Fruit fly (Drosophila melanogaster) whole organism, embryonic: ENCODE results near the gene Atf3.

ENCODE experiments used
- Abd-B ChIP-seq: fragments of 200-800 bp; sonication (Bioruptor generic); optimal IDR thresholded peaks from 2 replicates; lab custom pipeline; 2018; ENCODE audit warnings: missing biosample characterization, mild to moderate bottlenecking, missing genetic modification characterization, moderate library complexity
- Aef1 ChIP-seq: fragments of 200-800 bp; sonication (Bioruptor generic); IDR thresholded peaks from 3 replicates; pipeline ENCODE4 v1.3.6; 2022; ENCODE audit warnings: missing biosample characterization, missing genetic modification characterization
- Blimp-1 ChIP-seq: fragments of 200-800 bp; sonication (Bioruptor generic); optimal IDR thresholded peaks from 3 replicates; lab custom pipeline; 2018; ENCODE audit warnings: missing biosample characterization, missing genetic modification characterization, mild to moderate bottlenecking, moderate library complexity, missing genetic modification reagents
- CG10543 ChIP-seq: fragments of 200-800 bp; sonication (Bioruptor generic); optimal IDR thresholded peaks from 3 replicates; lab custom pipeline; 2017; ENCODE audit warnings: missing biosample characterization, mild to moderate bottlenecking, missing genetic modification characterization, moderate library complexity
- CG10565 ChIP-seq: fragments of 200-800 bp; sonication (Bioruptor generic); optimal IDR thresholded peaks from 3 replicates; lab custom pipeline; 2016; ENCODE audit warnings: missing biosample characterization, mild to moderate bottlenecking, missing genetic modification characterization
- CG10654 ChIP-seq: fragments of 200-800 bp; sonication (Bioruptor generic); optimal IDR thresholded peaks from 2 replicates; lab custom pipeline; 2016; ENCODE audit warnings: missing biosample characterization, missing genetic modification characterization
- CG11456 ChIP-seq: fragments of 200-800 bp; sonication (Bioruptor generic); IDR thresholded peaks from 3 replicates; pipeline ENCODE4 v1.3.6; 2022; ENCODE audit warnings: missing biosample characterization, missing genetic modification characterization
- CG12104 ChIP-seq: fragments of 200-800 bp; sonication (Bioruptor generic); optimal IDR thresholded peaks from 3 replicates; lab custom pipeline; 2016; ENCODE audit warnings: missing biosample characterization, missing genetic modification characterization
- CG12155 ChIP-seq: fragments of 200-800 bp; sonication (Bioruptor generic); optimal IDR thresholded peaks from 3 replicates; lab custom pipeline; 2016; ENCODE audit warnings: missing biosample characterization, missing genetic modification characterization
- CG1233 ChIP-seq: fragments of 200-800 bp; sonication (Bioruptor generic); optimal IDR thresholded peaks from 4 replicates; lab custom pipeline; 2018; ENCODE audit warnings: missing biosample characterization, mild to moderate bottlenecking, missing genetic modification characterization
- CG12942 ChIP-seq: fragments of 200-800 bp; sonication (Bioruptor generic); optimal IDR thresholded peaks from 3 replicates; lab custom pipeline; 2016; ENCODE audit warnings: missing biosample characterization, missing genetic modification characterization
- CG14014 ChIP-seq: fragments of 200-800 bp; sonication (Bioruptor generic); IDR thresholded peaks from 2 replicates; pipeline ENCODE4 v1.3.6; 2022; ENCODE audit warnings: missing biosample characterization, missing genetic modification characterization
- CG14710 ChIP-seq: fragments of 200-800 bp; sonication (Bioruptor generic); optimal IDR thresholded peaks from 3 replicates; lab custom pipeline; 2019; ENCODE audit warnings: missing biosample characterization, mild to moderate bottlenecking, missing genetic modification characterization, moderate library complexity
- CG17385 ChIP-seq: fragments of 200-800 bp; sonication (Bioruptor generic); optimal IDR thresholded peaks from 3 replicates; lab custom pipeline; 2018; ENCODE audit warnings: missing biosample characterization, mild to moderate bottlenecking, missing genetic modification characterization
- CG3065 ChIP-seq: fragments of 200-800 bp; sonication (Bioruptor generic); optimal IDR thresholded peaks from 2 replicates; lab custom pipeline; 2016; ENCODE audit warnings: missing biosample characterization, missing genetic modification characterization
- CG33213 ChIP-seq: fragments of 200-800 bp; sonication (Bioruptor generic); optimal IDR thresholded peaks from 3 replicates; lab custom pipeline; 2016; ENCODE audit warnings: missing biosample characterization, missing genetic modification characterization
- CG3726 ChIP-seq: fragments of 200-800 bp; sonication (Bioruptor generic); IDR thresholded peaks from 3 replicates; pipeline ENCODE4, ENCODE4 v1.3.6; 2022; ENCODE audit warnings: missing biosample characterization, missing genetic modification characterization
- CG4360 ChIP-seq: fragments of 200-800 bp; sonication (Bioruptor generic); IDR thresholded peaks from 2 replicates; pipeline ENCODE4 v1.3.6; 2022; ENCODE audit warnings: missing biosample characterization, missing genetic modification characterization
- CG43689 ChIP-seq: fragments of 200-800 bp; sonication (Bioruptor generic); IDR thresholded peaks from 2 replicates; pipeline ENCODE4 v1.3.6; 2022; ENCODE audit warnings: missing biosample characterization, missing genetic modification characterization
- CG4707 ChIP-seq: fragments of 200-800 bp; sonication (Bioruptor generic); optimal IDR thresholded peaks from 2 replicates; lab custom pipeline; 2018; ENCODE audit warnings: missing biosample characterization, mild to moderate bottlenecking, missing genetic modification characterization, moderate library complexity
- CG6683 ChIP-seq: fragments of 200-800 bp; sonication (Bioruptor generic); optimal IDR thresholded peaks from 2 replicates; lab custom pipeline; 2017; ENCODE audit warnings: missing biosample characterization, mild to moderate bottlenecking, missing genetic modification characterization, missing genetic modification reagents
- CG6854 ChIP-seq: fragments of 200-800 bp; sonication (Bioruptor generic); optimal IDR thresholded peaks from 3 replicates; lab custom pipeline; 2017; ENCODE audit warnings: missing biosample characterization, mild to moderate bottlenecking, missing genetic modification characterization
- CG7271 ChIP-seq: fragments of 200-800 bp; sonication (Bioruptor generic); optimal IDR thresholded peaks from 2 replicates; lab custom pipeline; 2018; ENCODE audit warnings: missing biosample characterization, mild to moderate bottlenecking, missing genetic modification characterization, moderate library complexity
- CG9932 ChIP-seq: fragments of 200-800 bp; sonication (Bioruptor generic); IDR thresholded peaks from 2 replicates; pipeline ENCODE4 v1.3.6; 2022; ENCODE audit warnings: missing biosample characterization, missing genetic modification characterization
- Camta ChIP-seq: fragments of 200-800 bp; sonication (Bioruptor generic); optimal IDR thresholded peaks from 2 replicates; lab custom pipeline; 2016; ENCODE audit warnings: missing biosample characterization, missing genetic modification characterization
- Fer1 ChIP-seq: fragments of 200-800 bp; sonication (Bioruptor generic); optimal IDR thresholded peaks from 2 replicates; lab custom pipeline; 2017; ENCODE audit warnings: missing biosample characterization, mild to moderate bottlenecking, missing genetic modification characterization
- Fer3 ChIP-seq: fragments of 200-800 bp; sonication (Bioruptor generic); optimal IDR thresholded peaks from 2 replicates; lab custom pipeline; 2018; ENCODE audit warnings: missing biosample characterization, mild to moderate bottlenecking, missing genetic modification characterization, moderate library complexity
- Nf-YB ChIP-seq: fragments of 200-800 bp; sonication (Bioruptor generic); optimal IDR thresholded peaks from 3 replicates; lab custom pipeline; 2019; ENCODE audit warnings: missing biosample characterization, mild to moderate bottlenecking, missing genetic modification characterization, moderate library complexity
- Vsx1 ChIP-seq: fragments of 200-800 bp; sonication (Bioruptor generic); optimal IDR thresholded peaks from 2 replicates; lab custom pipeline; 2017; ENCODE audit warnings: missing biosample characterization, mild to moderate bottlenecking, missing genetic modification characterization, missing genetic modification reagents
- cad ChIP-seq: fragments of >200 bp; optimal IDR thresholded peaks from 2 replicates; lab custom pipeline; 2017; ENCODE audit warnings: missing biosample characterization, missing genetic modification characterization
- chn ChIP-seq: fragments of 200-800 bp; sonication (Bioruptor generic); optimal IDR thresholded peaks from 2 replicates; lab custom pipeline; 2016; ENCODE audit warnings: missing biosample characterization, missing genetic modification characterization
- crc ChIP-seq: fragments of 200-800 bp; sonication (Bioruptor generic); optimal IDR thresholded peaks from 2 replicates; lab custom pipeline; 2016; ENCODE audit warnings: missing biosample characterization, missing genetic modification characterization
- crp ChIP-seq, 2 experiments: fragments of 200-800 bp; sonication (Bioruptor generic); optimal IDR thresholded peaks; 2 replicates in 1 of 2; 3 replicates in 1 of 2; lab custom pipeline; 2017; ENCODE audit warnings: missing biosample characterization in 2 of 2, missing genetic modification characterization in 2 of 2, mild to moderate bottlenecking in 1 of 2, moderate library complexity in 1 of 2
- da ChIP-seq: fragments of 200-800 bp; sonication (Bioruptor generic); optimal IDR thresholded peaks from 2 replicates; lab custom pipeline; 2016; ENCODE audit warnings: missing biosample characterization, missing genetic modification characterization
- esg ChIP-seq: fragments of 200-800 bp; sonication (Bioruptor generic); conservative IDR thresholded peaks from 2 replicates; pipeline ENCODE4 v1.3.6; 2022; ENCODE audit warnings: missing biosample characterization, missing genetic modification characterization
- exex ChIP-seq: fragments of 200-800 bp; sonication (Bioruptor generic); optimal IDR thresholded peaks from 4 replicates; lab custom pipeline; 2018; ENCODE audit warnings: missing biosample characterization, mild to moderate bottlenecking, missing genetic modification characterization, moderate library complexity
- ftz-f1 ChIP-seq: fragments of 200-800 bp; sonication (Bioruptor generic); optimal IDR thresholded peaks from 2 replicates; lab custom pipeline; 2016; ENCODE audit warnings: missing biosample characterization, missing genetic modification characterization
- hth ChIP-seq: fragments of >200 bp; optimal IDR thresholded peaks from 2 replicates; lab custom pipeline; 2017; ENCODE audit warnings: inconsistent platforms
- insv ChIP-seq, 2 experiments: fragments of 200-800 bp; sonication (Bioruptor generic); optimal IDR thresholded peaks; 3 replicates each; lab custom pipeline; 2016 to 2018; ENCODE audit warnings: missing biosample characterization in 2 of 2, missing genetic modification characterization in 2 of 2
- lab ChIP-seq: fragments of 200-800 bp; sonication (Bioruptor generic); optimal IDR thresholded peaks from 3 replicates; lab custom pipeline; 2017; ENCODE audit warnings: missing biosample characterization, missing genetic modification characterization, mild to moderate bottlenecking, moderate library complexity, missing genetic modification reagents
- lmd ChIP-seq: fragments of 200-800 bp; sonication (Bioruptor generic); IDR thresholded peaks from 2 replicates; pipeline ENCODE4 v1.3.6; 2022; ENCODE audit warnings: missing biosample characterization, missing genetic modification characterization
- maf-S ChIP-seq: fragments of 200-800 bp; sonication (Bioruptor generic); optimal IDR thresholded peaks from 2 replicates; lab custom pipeline; 2016; ENCODE audit warnings: missing biosample characterization, missing genetic modification characterization
- org-1 ChIP-seq: fragments of 200-800 bp; sonication (Bioruptor generic); optimal IDR thresholded peaks from 2 replicates; lab custom pipeline; 2017; ENCODE audit warnings: missing biosample characterization, missing genetic modification characterization
- p53 ChIP-seq: fragments of 200-800 bp; sonication (Bioruptor generic); optimal IDR thresholded peaks from 2 replicates; lab custom pipeline; 2016; ENCODE audit warnings: missing biosample characterization, missing genetic modification characterization
- pb ChIP-seq: fragments of 200-800 bp; sonication (Bioruptor generic); optimal IDR thresholded peaks from 3 replicates; lab custom pipeline; 2016; ENCODE audit warnings: missing biosample characterization, missing genetic modification characterization
- row ChIP-seq: fragments of 200-800 bp; sonication (Bioruptor generic); IDR thresholded peaks from 3 replicates; pipeline ENCODE4 v1.3.6; 2022; ENCODE audit warnings: missing biosample characterization, missing genetic modification characterization
- sens-2 ChIP-seq: fragments of 200-800 bp; sonication (Bioruptor generic); IDR thresholded peaks from 2 replicates; pipeline ENCODE4 v1.3.6; 2022; ENCODE audit warnings: missing biosample characterization, missing genetic modification characterization
- shn ChIP-seq: fragments of 200-800 bp; sonication (Bioruptor generic); optimal IDR thresholded peaks from 3 replicates; lab custom pipeline; 2016; ENCODE audit warnings: missing biosample characterization, missing genetic modification characterization
- sim ChIP-seq: fragments of 200-800 bp; sonication (Bioruptor generic); IDR thresholded peaks from 2 replicates; pipeline ENCODE4 v1.3.6; 2022; ENCODE audit warnings: missing biosample characterization, missing genetic modification characterization
- slp2 ChIP-seq: fragments of 200-800 bp; sonication (Bioruptor generic); optimal IDR thresholded peaks from 2 replicates; lab custom pipeline; 2016; ENCODE audit warnings: missing biosample characterization, missing genetic modification characterization
- sob ChIP-seq: fragments of 200-800 bp; sonication (Bioruptor generic); IDR thresholded peaks from 2 replicates; pipeline ENCODE4 v1.3.6; 2022; ENCODE audit warnings: missing biosample characterization, missing genetic modification characterization
- sr ChIP-seq: fragments of 200-800 bp; sonication (Bioruptor generic); IDR thresholded peaks from 3 replicates; pipeline ENCODE4 v1.3.6; 2022; ENCODE audit warnings: missing biosample characterization, missing genetic modification characterization
- yki ChIP-seq: fragments of >200 bp; optimal IDR thresholded peaks from 3 replicates; lab custom pipeline; 2018

Gene Atf3

dm6 chrX:1236475-1236874 is 38.6 kb downstream of the Atf3 start, which contains the start of gene CG3638 (continued):
- TF ChIP-seq row (GFP tag; lab: Robert Waterston, UW) (peak; percentile 46), sr (GFP tag; lab: Robert Waterston, UW) (no peak), lmd (no peak; the same call in 1 of the 2 replicates), CG12104 (GFP tag; lab: Kevin White, UChicago) (no peak), CG14710 (tag; lab: Kevin White, UChicago) (peak; percentile 63), Fer3 (tag; lab: Kevin White, UChicago) (no peak), Vsx1 (no peak), CG6683 (no peak), Aef1 (no peak), CG12155 (GFP tag; lab: Kevin White, UChicago) (peak; percentile 58), ftz-f1 (GFP tag; lab: Kevin White, UChicago) (peak; percentile 7), p53 (GFP tag; lab: Kevin White, UChicago) (peak; percentile 39), Fer1 (GFP tag; lab: Kevin White, UChicago) (no peak), shn (GFP tag; lab: Kevin White, UChicago) (no peak), CG6854 (GFP tag; lab: Kevin White, UChicago) (no peak), sens-2 (GFP tag; lab: Robert Waterston, UW) (no peak), insv (GFP tag; optimal IDR thresholded peaks at IDR 0.05; lab: Kevin White, UChicago) (peak in 1 of 2 experiments; percentile 39), CG4707 (GFP tag; lab: Kevin White, UChicago) (no peak), CG3726 (GFP tag; lab: Robert Waterston, UW) (no peak), yki (lab: Kevin White, UChicago) (no peak), org-1 (GFP tag; lab: Kevin White, UChicago) (no peak), exex (no peak), Abd-B (peak; percentile 43), Nf-YB (GFP tag; lab: Kevin White, UChicago) (no peak), CG7271 (peak; percentile 9), pb (GFP tag; lab: Kevin White, UChicago) (no peak), CG10654 (GFP tag; lab: Kevin White, UChicago) (no peak), sim (GFP tag; lab: Robert Waterston, UW) (no peak), CG3065 (GFP tag; lab: Kevin White, UChicago) (no peak), maf-S (GFP tag; lab: Kevin White, UChicago) (peak; percentile 26), chn (GFP tag; lab: Kevin White, UChicago) (peak; percentile 38), sob (no peak), slp2 (GFP tag; lab: Kevin White, UChicago) (no peak), CG9932 (GFP tag; lab: Robert Waterston, UW) (peak; percentile 67), CG33213 (peak; percentile 78), hth (lab: Kevin White, UChicago) (no peak), esg (GFP tag; lab: Robert Waterston, UW) (no peak), CG43689 (GFP tag; lab: Robert Waterston, UW) (no peak), crc (GFP tag; lab: Kevin White, UChicago) (no peak), CG4360 (GFP tag; lab: Robert Waterston, UW) (no peak), CG10543 (GFP tag; lab: Kevin White, UChicago) (no peak), cad (GFP tag; lab: Kevin White, UChicago) (no peak), CG11456 (GFP tag; lab: Robert Waterston, UW) (peak; percentile 65; the same call in 2 of the 3 replicates), Blimp-1 (GFP tag; lab: Kevin White, UChicago) (no peak), CG17385 (GFP tag; lab: Kevin White, UChicago) (no peak), Camta (GFP tag; lab: Kevin White, UChicago) (peak; percentile 31), CG14014 (GFP tag; lab: Robert Waterston, UW) (no peak), CG12942 (GFP tag; lab: Kevin White, UChicago) (no peak), da (GFP tag; lab: Kevin White, UChicago) (no peak), CG1233 (GFP tag; lab: Kevin White, UChicago) (no peak), CG10565 (GFP tag; lab: Kevin White, UChicago) (no peak), lab (GFP tag; lab: Kevin White, UChicago) (no peak), crp (GFP tag; optimal IDR thresholded peaks at IDR 0.05; lab: Kevin White, UChicago) (no peak)
